Worm (Caenorhabditis elegans) whole organism, early embryonic: ENCODE measurements around the gene R07E3.6.

Experiments
- ama-1 ChIP-seq: fragments of 150-350 bp; optimal IDR thresholded peaks from 2 replicates; lab custom pipeline; 2014
- scrt-1 ChIP-seq: fragments of 200-800 bp; sonication (Bioruptor generic); IDR thresholded peaks from 2 replicates; pipeline ENCODE4 v1.3.6; 2022; ENCODE audit warnings: missing genetic modification characterization, missing compliant biosample characterization

- TF ChIP-seq scrt-1 (GFP tag; lab: Robert Waterston, UW) (no peak), ama-1 (lab: Kevin White, UChicago) (no peak)
These were observed 1.6 kb upstream of the R07E3.6 start, which contains the start of gene F41E7.9 for ce11 chrX:10315905-10316304.
